Fruit fly (Drosophila melanogaster) Kc167 (cell line): Measurements from ENCODE around the gene CG7130.

Source experiments
- Myc ChIP-seq: fragments of >200 bp; optimal IDR thresholded peaks from 2 replicates; lab custom pipeline; 2017; ENCODE audit warnings: missing external identifiers
- Sin3A ChIP-seq: fragments of >200 bp; optimal IDR thresholded peaks from 2 replicates; lab custom pipeline; 2018; ENCODE audit warnings: missing external identifiers
- h ChIP-seq: fragments of >200 bp; optimal IDR thresholded peaks from 3 replicates; lab custom pipeline; 2018; ENCODE audit warnings: missing external identifiers
- insv ChIP-seq: fragments of >200 bp; optimal IDR thresholded peaks from 3 replicates; lab custom pipeline; 2018; ENCODE audit warnings: missing external identifiers
- psq ChIP-seq: fragments of >200 bp; optimal IDR thresholded peaks from 2 replicates; lab custom pipeline; 2017; ENCODE audit warnings: missing external identifiers
- ttk ChIP-seq: sonication (Bioruptor generic); optimal IDR thresholded peaks from 2 replicates; lab custom pipeline; 2017; ENCODE audit warnings: missing external identifiers

Gene CG7130

DNA sequence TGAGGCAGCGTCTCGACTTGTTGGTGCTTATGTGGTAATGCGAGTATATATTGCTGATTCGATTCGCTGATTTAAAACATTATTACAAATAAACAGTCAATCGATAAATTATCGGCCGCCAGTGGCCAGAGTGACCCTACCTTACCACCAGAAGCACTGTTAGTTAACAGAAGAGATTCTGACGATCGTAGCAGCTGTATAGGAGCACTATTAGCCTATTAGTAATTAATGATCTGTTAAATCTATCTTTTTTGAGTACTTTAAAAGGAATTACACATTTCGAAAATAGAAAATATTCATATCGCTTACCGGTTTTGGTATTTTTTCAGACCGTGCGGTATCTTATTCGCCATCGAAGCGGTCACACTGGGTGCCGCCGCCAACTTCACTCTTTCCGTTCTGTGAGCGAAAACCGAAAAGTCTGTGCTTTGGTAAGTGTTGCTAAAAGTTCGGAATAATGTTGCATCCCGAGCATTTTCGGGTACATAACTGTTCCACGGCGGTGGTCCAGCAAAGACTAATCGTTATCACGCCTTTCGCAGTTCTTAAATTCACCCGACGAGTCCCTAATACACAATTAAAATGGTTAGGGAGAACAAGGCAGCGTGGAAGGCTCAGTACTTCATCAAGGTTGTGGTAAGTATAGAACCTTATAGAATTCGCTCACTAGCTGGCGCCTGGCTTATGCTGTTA is at the start of gene CG7130, which contains the start of gene RpLP0:
TSS of gene CG7130 (minus strand) at position 51 of the 693 bp plus-strand sequence.
TSS of gene RpLP0 (plus strand) at position 162 of the 693 bp plus-strand sequence.
- TF ChIP-seq ttk (no peak), Myc (lab: Kevin White, UChicago) (no peak), Sin3A (no peak), h (lab: Kevin White, UChicago) (no peak), insv (no peak), psq (lab: Kevin White, UChicago) (no peak)

DNA sequence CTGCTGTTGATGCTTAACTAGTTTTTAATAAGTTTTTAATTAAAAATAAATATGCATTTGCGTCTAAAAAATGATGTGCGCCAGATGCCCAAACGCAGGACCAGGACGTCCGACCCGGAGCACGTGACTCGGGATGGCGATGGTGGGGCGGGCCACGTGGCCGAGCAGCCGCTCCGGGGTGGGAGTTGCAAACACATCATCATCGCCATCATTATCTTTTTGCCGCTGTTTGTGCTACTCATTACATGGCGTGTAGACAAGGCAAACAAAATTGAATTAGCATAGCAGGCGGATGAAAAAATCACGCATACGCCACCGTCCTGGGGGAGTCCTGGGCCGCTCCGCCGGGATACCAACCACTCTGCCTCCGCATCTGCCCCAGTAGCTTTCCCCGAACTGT is 37.6 kb upstream of the CG7130 start:
- TF ChIP-seq ttk (no peak), Myc (lab: Kevin White, UChicago) (no peak), h (lab: Kevin White, UChicago) (no peak), psq (lab: Kevin White, UChicago) (no peak), insv (no peak), Sin3A (no peak)

DNA sequence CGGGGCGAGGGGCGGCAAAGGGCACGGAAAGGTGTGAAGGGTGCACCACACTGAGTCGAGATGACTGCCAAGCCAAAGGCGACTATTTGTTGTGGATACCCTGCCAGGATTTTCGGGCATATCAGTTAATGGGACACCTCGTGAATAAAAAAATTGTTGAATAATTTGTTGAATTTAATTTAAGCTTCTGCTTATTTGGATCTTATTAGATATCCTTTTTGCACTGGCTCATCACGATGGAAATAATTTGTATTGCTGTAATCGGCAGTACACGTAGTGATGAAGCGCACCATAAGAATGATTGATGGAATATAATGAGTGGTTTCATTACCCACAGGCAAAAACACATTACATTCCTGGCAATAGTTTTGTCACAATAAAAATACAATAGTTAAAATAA is 34.3 kb upstream of the CG7130 start:
- TF ChIP-seq h (lab: Kevin White, UChicago) (no peak), Myc (lab: Kevin White, UChicago) (no peak)

DNA sequence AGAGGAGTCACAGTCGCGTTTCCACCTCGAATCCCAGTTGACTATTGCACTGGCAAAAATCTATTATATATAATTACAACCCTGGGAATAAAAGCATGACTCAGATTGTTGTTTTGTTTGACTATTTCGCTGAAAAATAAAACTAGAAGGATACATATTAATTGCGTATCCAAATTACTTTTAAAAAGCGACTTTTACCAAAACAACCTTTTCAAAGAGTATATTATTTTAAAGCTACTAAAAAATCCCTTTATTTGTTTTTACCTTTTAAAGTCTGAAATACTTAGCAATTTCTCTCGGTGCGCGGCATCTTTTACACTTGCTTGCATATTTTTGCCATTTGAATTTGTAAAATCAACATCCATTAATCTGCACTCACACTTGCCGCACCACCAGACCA is 31.1 kb upstream of the CG7130 start:
- no peak for TF ChIP-seq Myc (lab: Kevin White, UChicago)
- TF ChIP-seq ttk = no peak
- no peak for TF ChIP-seq h (lab: Kevin White, UChicago)
- no peak for TF ChIP-seq psq (lab: Kevin White, UChicago)
- no peak for TF ChIP-seq insv
- TF ChIP-seq Sin3A = no peak

- TF ChIP-seq Myc (lab: Kevin White, UChicago) = no peak
- no peak for TF ChIP-seq psq (lab: Kevin White, UChicago)
- TF ChIP-seq ttk = no peak
- TF ChIP-seq h (lab: Kevin White, UChicago) = no peak
- TF ChIP-seq insv = no peak
- TF ChIP-seq Sin3A = no peak
Observed at dm6 chr3L:22094308-22094866, 18.8 kb upstream of the CG7130 start.

DNA sequence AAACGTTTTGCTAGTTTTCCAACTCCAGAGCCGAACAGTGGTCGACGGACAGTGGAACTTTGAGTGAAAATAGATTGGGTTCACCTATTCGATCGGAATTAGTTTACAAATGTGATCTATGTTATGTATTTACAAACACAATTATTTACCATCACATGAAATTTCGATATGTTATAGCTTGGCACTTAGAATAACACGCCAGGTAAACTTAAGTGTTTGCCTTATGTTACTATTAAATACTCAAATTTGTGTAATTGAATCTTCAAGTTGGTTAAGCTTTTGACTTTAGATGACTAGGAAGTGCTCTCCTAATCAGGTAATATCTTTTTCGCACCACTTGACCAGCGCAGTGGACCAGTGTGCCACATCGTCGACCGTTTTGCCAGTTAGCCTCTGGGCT is 15.8 kb upstream of the CG7130 start:
- TF ChIP-seq ttk (no peak), psq (lab: Kevin White, UChicago) (no peak), Sin3A (no peak), h (lab: Kevin White, UChicago) (no peak), insv (no peak), Myc (lab: Kevin White, UChicago) (no peak)

DNA sequence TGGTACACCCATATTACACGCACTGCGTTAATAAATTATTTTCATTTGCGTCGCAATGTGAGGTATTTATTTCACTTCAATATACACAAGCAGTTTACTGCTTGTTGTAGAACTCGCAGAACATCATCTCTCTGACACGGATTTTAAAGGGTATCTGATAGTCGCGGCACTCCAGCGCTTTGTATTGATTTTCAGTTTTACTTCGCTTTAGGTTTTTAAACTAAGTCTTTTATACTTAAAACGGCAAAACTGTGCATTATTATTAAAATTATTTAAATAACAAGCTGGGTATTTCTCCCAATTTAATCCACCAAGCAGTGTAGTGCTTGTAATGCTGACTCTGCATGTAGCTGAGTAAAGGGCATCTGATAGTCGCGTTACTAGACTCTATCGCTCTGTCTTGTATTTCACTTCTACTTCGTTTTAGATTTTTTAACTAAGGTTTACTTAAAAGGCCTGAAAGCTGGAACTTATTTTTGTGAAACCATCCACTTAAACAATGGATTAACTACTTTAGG is 7.6 kb upstream of the CG7130 start:
- TF ChIP-seq psq (lab: Kevin White, UChicago) (no peak), insv (no peak), ttk (no peak)

- TF ChIP-seq psq (lab: Kevin White, UChicago) (no peak), Myc (lab: Kevin White, UChicago) (no peak), insv (no peak), Sin3A (no peak), h (lab: Kevin White, UChicago) (no peak), ttk (no peak)
Observed at dm6 chr3L:22082420-22082819, 6.9 kb upstream of the CG7130 start, which contains the start of gene msopa. msopa (plus strand) TSS chr3L:22082720.

DNA sequence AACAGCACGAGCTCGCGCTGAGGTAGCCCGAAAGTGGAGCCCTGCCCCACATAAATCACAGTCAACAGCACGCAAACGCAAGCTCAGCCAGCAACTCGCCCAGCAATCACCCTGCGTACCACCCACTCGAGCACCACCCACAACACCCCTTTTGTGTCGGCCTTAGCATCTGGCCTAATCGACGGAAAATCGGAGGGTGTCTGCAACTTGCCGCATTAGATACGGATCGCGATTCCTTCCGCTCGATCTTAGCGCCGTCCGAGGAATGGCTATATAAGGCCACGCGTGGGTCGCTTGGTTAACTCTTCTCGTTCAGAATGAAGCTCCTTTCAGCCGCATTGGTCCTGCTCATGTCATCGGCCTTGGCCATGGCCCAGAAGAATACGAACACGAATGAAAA is 4.5 kb upstream of the CG7130 start, which contains the start of gene Sfp79B:
TSS of gene Sfp79B (plus strand) at position 301 of the 400 bp plus-strand sequence.
- TF ChIP-seq h (lab: Kevin White, UChicago) = no peak

- TF ChIP-seq ttk (no peak), Myc (lab: Kevin White, UChicago) (no peak), psq (lab: Kevin White, UChicago) (no peak), h (lab: Kevin White, UChicago) (no peak), insv (no peak), Sin3A (no peak)
Observed at dm6 chr3L:22078063-22078462, 2.5 kb upstream of the CG7130 start.

DNA sequence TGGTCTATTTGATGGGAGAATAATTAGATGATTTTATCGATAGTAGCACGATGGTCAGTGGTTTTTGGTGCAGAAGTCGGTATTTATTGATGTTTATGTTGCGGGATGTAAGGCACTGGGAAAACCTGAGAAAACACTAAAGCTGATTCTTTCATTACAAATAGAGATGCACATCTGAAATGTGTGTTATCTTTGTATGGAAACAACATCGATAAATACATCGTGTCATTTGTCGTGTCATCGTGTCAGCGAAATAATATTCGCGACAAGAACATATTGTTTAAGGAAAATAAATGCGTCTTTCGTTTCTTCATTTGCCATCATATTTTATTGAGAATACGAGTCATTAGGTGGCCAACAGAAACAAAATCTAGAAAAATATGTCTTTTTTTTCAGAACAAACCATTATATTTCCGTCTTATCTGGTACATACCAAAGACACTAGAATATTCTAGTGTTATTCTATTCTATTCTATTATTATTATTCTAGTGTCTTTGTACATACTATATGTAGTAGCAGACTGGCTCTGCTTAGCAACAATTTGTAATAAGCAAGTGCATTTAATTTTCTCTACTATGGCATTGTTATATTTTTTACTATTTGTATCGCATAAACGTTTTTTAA is 1.1 kb downstream of the CG7130 start, which contains the start of gene CG7133:
TSS of gene CG7133 (minus strand) at position 177 of the 625 bp plus-strand sequence.
- TF ChIP-seq Sin3A (no peak), Myc (lab: Kevin White, UChicago) (no peak)

- TF ChIP-seq Myc (lab: Kevin White, UChicago) (no peak), insv (no peak), psq (lab: Kevin White, UChicago) (no peak), h (lab: Kevin White, UChicago) (no peak), Sin3A (no peak), ttk (no peak)
Observed at dm6 chr3L:22072824-22073223, 2.7 kb downstream of the CG7130 start.
